Worm (Caenorhabditis elegans) whole organism, L4 larva: ENCODE measurements around the gene ZC190.10.

Experiments used
- D1046.2 ChIP-seq: fragments of 200-800 bp; sonication (Bioruptor generic); IDR thresholded peaks from 2 replicates; pipeline ENCODE4 v1.3.6; 2022; ENCODE audit warnings: missing genetic modification characterization, missing compliant biosample characterization
- F37D6.2 ChIP-seq: sonication (generic microtip); optimal IDR thresholded peaks from 2 replicates; lab custom pipeline; 2016; ENCODE audit warnings: mild to moderate bottlenecking, missing genetic modification characterization, missing compliant biosample characterization
- Y105C5A.15 ChIP-seq: fragments of 200-800 bp; sonication (Bioruptor generic); IDR thresholded peaks from 2 replicates; pipeline ENCODE4 v1.3.6; 2022; ENCODE audit warnings: missing genetic modification characterization, missing compliant biosample characterization
- aha-1 ChIP-seq: fragments of 150-350 bp; peaks from one replicate; lab custom pipeline; 2014; ENCODE audit warnings: missing biosample characterization, missing genetic modification characterization
- ceh-44 ChIP-seq: fragments of 200-800 bp; sonication (Bioruptor generic); IDR thresholded peaks from 2 replicates; pipeline ENCODE4 v1.3.6; 2022; ENCODE audit warnings: missing genetic modification reagents, missing genetic modification characterization, missing compliant biosample characterization
- ces-1 ChIP-seq: fragments of 150-350 bp; sonication (generic microtip); optimal IDR thresholded peaks from 4 replicates; lab custom pipeline; 2014; ENCODE audit warnings: missing biosample characterization, missing genetic modification reagents, missing genetic modification characterization
- daf-16 ChIP-seq, 3 experiments: sonication (generic microtip); optimal IDR thresholded peaks; 2 replicates each; lab custom pipeline; 2016 to 2017; ENCODE audit warnings: missing genetic modification characterization in 3 of 3, missing genetic modification reagents in 3 of 3, mild to moderate bottlenecking in 2 of 3, missing compliant biosample characterization in 2 of 3, missing biosample characterization in 1 of 3, moderate library complexity in 1 of 3
- daf-8 ChIP-seq: fragments of 200-800 bp; sonication (Bioruptor generic); IDR thresholded peaks from 2 replicates; pipeline ENCODE4 v1.3.6; 2022; ENCODE audit warnings: missing genetic modification characterization, missing compliant biosample characterization
- dmd-8 ChIP-seq: fragments of 200-800 bp; sonication (Bioruptor generic); IDR thresholded peaks from 2 replicates; pipeline ENCODE4 v1.3.6; 2022; ENCODE audit warnings: missing genetic modification characterization, missing compliant biosample characterization
- dve-1 ChIP-seq: sonication (generic microtip); optimal IDR thresholded peaks from 2 replicates; lab custom pipeline; 2017; ENCODE audit warnings: antibody characterized with exemption, mild to moderate bottlenecking, missing genetic modification characterization, missing compliant biosample characterization; ENCODE audit not compliant: insufficient read depth
- egl-43 ChIP-seq: fragments of 200-800 bp; sonication (Bioruptor generic); IDR thresholded peaks from 2 replicates; pipeline ENCODE4 v1.3.6; 2022; ENCODE audit warnings: missing genetic modification reagents, missing genetic modification characterization, missing compliant biosample characterization
- hlh-11 ChIP-seq: fragments of 200-800 bp; sonication (Bioruptor generic); optimal IDR thresholded peaks from 2 replicates; lab custom pipeline; 2018; ENCODE audit warnings: mild to moderate bottlenecking, missing genetic modification characterization, missing compliant biosample characterization
- lin-1 ChIP-seq: fragments of 200-800 bp; sonication (Bioruptor generic); IDR thresholded peaks from 2 replicates; pipeline ENCODE4 v1.3.6; 2022; ENCODE audit warnings: missing genetic modification reagents, missing genetic modification characterization, missing compliant biosample characterization
- lin-38 ChIP-seq: fragments of 200-800 bp; sonication (Bioruptor generic); IDR thresholded peaks from 2 replicates; pipeline ENCODE4 v1.3.6; 2022; ENCODE audit warnings: missing genetic modification reagents, missing genetic modification characterization, missing compliant biosample characterization
- mdl-1 ChIP-seq, 2 experiments: fragments of 150-350 bp in 1 of 2; sonication (generic microtip) in 1 of 2; optimal IDR thresholded peaks; 2 replicates each; lab custom pipeline; 2014 to 2017; ENCODE audit warnings: missing biosample characterization in 2 of 2, missing genetic modification characterization in 2 of 2
- mdt-29 ChIP-seq: fragments of 200-800 bp; sonication (Bioruptor generic); IDR thresholded peaks from 2 replicates; pipeline ENCODE4 v1.3.6; 2022; ENCODE audit warnings: missing genetic modification reagents, missing genetic modification characterization, missing compliant biosample characterization
- mxl-3 ChIP-seq: fragments of 200-800 bp; sonication (Bioruptor generic); optimal IDR thresholded peaks from 2 replicates; lab custom pipeline; 2018; ENCODE audit warnings: mild to moderate bottlenecking, missing genetic modification characterization, missing compliant biosample characterization
- nhr-10 ChIP-seq: fragments of 150-350 bp; optimal IDR thresholded peaks from 2 replicates; lab custom pipeline; 2014; ENCODE audit warnings: missing biosample characterization, missing genetic modification characterization
- nhr-102 ChIP-seq: sonication (generic microtip); optimal IDR thresholded peaks from 2 replicates; lab custom pipeline; 2016; ENCODE audit warnings: mild to moderate bottlenecking, missing genetic modification characterization, moderate library complexity, missing compliant biosample characterization
- nhr-237 ChIP-seq: sonication (generic microtip); optimal IDR thresholded peaks from 2 replicates; lab custom pipeline; 2017; ENCODE audit warnings: missing biosample characterization, missing genetic modification characterization
- nhr-6 ChIP-seq: fragments of 150-350 bp; optimal IDR thresholded peaks from 2 replicates; lab custom pipeline; 2014; ENCODE audit warnings: missing biosample characterization, missing genetic modification characterization
- nhr-77 ChIP-seq: fragments of 150-350 bp; optimal IDR thresholded peaks from 2 replicates; lab custom pipeline; 2014; ENCODE audit warnings: missing biosample characterization, missing genetic modification characterization
- pha-4 ChIP-seq, 2 experiments: fragments of 150-350 bp in 1 of 2; fragments of 200-800 bp in 1 of 2; sonication (Bioruptor generic) in 1 of 2; IDR thresholded peaks in 1 of 2; optimal IDR thresholded peaks in 1 of 2; 2 replicates each; pipeline versions ENCODE4 v1.3.6 to Lab custom; 2014 to 2022; ENCODE audit warnings: missing genetic modification characterization in 2 of 2, missing genetic modification reagents in 2 of 2, missing biosample characterization in 1 of 2, missing compliant biosample characterization in 1 of 2
- php-3 ChIP-seq: fragments of 200-800 bp; sonication (Bioruptor generic); IDR thresholded peaks from 2 replicates; pipeline ENCODE4 v1.3.6; 2022; ENCODE audit warnings: missing genetic modification reagents, missing genetic modification characterization, missing compliant biosample characterization
- pqm-1 ChIP-seq: sonication (generic microtip); optimal IDR thresholded peaks from 2 replicates; lab custom pipeline; 2017; ENCODE audit warnings: missing biosample characterization, missing genetic modification characterization
- sdz-12 ChIP-seq: fragments of 200-800 bp; sonication (Bioruptor generic); optimal IDR thresholded peaks from 2 replicates; lab custom pipeline; 2018; ENCODE audit warnings: mild to moderate bottlenecking, missing genetic modification characterization, missing compliant biosample characterization
- spr-1 ChIP-seq: sonication (generic microtip); optimal IDR thresholded peaks from 2 replicates; lab custom pipeline; 2016; ENCODE audit warnings: mild to moderate bottlenecking, missing genetic modification characterization, missing compliant biosample characterization
- spr-3 ChIP-seq: fragments of 200-800 bp; sonication (Bioruptor generic); optimal IDR thresholded peaks from 2 replicates; lab custom pipeline; 2018; ENCODE audit warnings: mild to moderate bottlenecking, missing genetic modification characterization, missing compliant biosample characterization
- tag-97 ChIP-seq: fragments of 200-800 bp; sonication (Bioruptor generic); IDR thresholded peaks from 2 replicates; pipeline ENCODE4 v1.3.6; 2022; ENCODE audit warnings: missing genetic modification characterization, missing compliant biosample characterization
- unc-39 ChIP-seq: sonication (generic microtip); optimal IDR thresholded peaks from 2 replicates; lab custom pipeline; 2017; ENCODE audit warnings: missing biosample characterization, missing genetic modification characterization
- unc-62 ChIP-seq, 3 experiments: fragments of 150-350 bp in 1 of 3; sonication (generic microtip); optimal IDR thresholded peaks in 2 of 3; peaks in 1 of 3; 1 replicate in 1 of 3; 2 replicates in 2 of 3; lab custom pipeline; 2014 to 2017; ENCODE audit warnings: missing biosample characterization in 3 of 3, missing genetic modification characterization in 3 of 3, missing genetic modification reagents in 3 of 3, missing genotype in 1 of 3

Gene ZC190.10

DNA sequence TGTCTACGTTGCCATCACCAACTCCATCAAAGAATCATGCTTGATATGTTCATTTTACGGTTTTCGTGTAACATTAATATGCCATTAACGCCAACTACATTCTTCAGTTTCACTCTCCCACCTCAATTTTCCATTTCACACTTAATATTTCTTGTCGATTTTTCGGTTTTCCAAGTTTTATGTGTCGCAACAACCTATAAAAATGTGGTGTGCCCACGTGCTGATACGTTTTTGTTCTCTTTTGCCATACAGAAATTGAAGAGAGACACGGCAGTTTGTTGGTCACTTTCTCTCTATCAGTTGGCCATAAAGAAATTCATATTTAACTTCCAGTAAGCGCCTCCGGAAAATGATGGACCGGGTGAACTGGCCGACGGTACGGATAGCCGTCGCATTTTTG, 13.4 kb downstream of the ZC190.10 start, which contains the start of gene cln-3.3:
Gene cln-3.3, plus strand, starts transcription at position 334 of the 400 bp plus-strand sequence.
- TF ChIP-seq pqm-1 (tag; lab: Kevin White, UChicago) = peak; percentile 66
- TF ChIP-seq nhr-6 (tag; lab: Kevin White, UChicago) = no peak
- peak; percentile 93 for TF ChIP-seq php-3 (GFP tag; lab: Robert Waterston, UW)
- TF ChIP-seq daf-16 (GFP tag; optimal IDR thresholded peaks at IDR 0.05; lab: Kevin White, UChicago) = no peak
- TF ChIP-seq daf-16 (tag; optimal IDR thresholded peaks at IDR 0.05; lab: Kevin White, UChicago) = peak; percentile 67
- peak; percentile 58 for TF ChIP-seq mxl-3
- TF ChIP-seq Y105C5A.15 = no peak
- TF ChIP-seq mdt-29 (GFP tag; lab: Robert Waterston, UW) = no peak
- TF ChIP-seq mdl-1 (tag; optimal IDR thresholded peaks at IDR 0.05; lab: Kevin White, UChicago) = peak in 1 of 2 experiments; percentile 42
- TF ChIP-seq, all 104 proteins: peak for 5

DNA sequence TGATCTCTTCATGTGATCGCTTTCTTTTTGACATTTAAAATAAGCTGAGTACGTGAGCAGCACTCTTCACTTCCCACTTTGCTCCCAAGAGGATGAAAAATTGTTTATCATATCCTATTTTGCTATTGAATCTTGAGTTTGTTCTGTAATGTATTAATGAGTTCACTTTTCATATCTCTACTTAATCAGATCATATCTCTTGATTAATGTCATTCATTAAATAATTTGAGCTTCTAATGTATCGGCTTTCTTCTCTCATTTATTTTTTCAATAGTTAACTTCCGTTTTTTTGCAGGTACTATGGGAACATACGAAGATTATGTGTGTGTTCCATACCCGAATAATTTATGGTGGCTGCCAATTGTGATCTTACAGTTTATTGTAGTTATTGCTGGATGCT, 15.1 kb downstream of the ZC190.10 start, which contains the start of gene ZC190.2:
Gene ZC190.2, plus strand, starts transcription at position 301 of the 400 bp plus-strand sequence.
- TF ChIP-seq tag-97 (GFP tag; lab: Robert Waterston, UW) = no peak
- TF ChIP-seq spr-3 = no peak

DNA sequence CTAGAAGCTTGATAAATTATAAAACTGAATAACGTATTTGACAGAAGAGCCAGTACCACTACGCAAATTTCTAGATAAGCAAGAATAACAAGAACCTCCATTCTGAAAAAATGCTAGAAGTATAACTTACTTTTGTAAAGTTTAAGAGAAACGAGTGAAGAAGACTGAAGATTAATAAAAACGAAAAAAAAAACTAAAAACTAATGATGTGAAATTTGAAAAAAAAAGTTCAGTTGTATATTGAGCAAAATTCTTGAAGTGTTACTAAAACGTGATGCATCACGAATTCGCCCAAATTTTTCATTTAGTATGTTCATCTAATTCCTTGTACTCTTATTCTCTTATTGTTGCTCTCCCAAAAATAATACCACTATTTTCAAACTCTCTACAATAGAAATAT, 18.9 kb downstream of the ZC190.10 start, which contains the start of gene ZC190.6:
Gene ZC190.6, minus strand, starts transcription at position 101 of the 400 bp plus-strand sequence.
- no peak for TF ChIP-seq ces-1 (GFP tag; lab: Kevin White, UChicago)
- TF ChIP-seq tag-97 (GFP tag; lab: Robert Waterston, UW) = no peak
- no peak for TF ChIP-seq D1046.2 (GFP tag; lab: Robert Waterston, UW)
- TF ChIP-seq F37D6.2 (tag; lab: Kevin White, UChicago) = no peak
- TF ChIP-seq daf-8 (GFP tag; lab: Robert Waterston, UW) = no peak
- TF ChIP-seq dve-1 (tag; lab: Kevin White, UChicago) = no peak
- no peak for TF ChIP-seq sdz-12 (GFP tag; lab: Kevin White, UChicago)
- no peak for TF ChIP-seq lin-38 (GFP tag; lab: Robert Waterston, UW)

DNA sequence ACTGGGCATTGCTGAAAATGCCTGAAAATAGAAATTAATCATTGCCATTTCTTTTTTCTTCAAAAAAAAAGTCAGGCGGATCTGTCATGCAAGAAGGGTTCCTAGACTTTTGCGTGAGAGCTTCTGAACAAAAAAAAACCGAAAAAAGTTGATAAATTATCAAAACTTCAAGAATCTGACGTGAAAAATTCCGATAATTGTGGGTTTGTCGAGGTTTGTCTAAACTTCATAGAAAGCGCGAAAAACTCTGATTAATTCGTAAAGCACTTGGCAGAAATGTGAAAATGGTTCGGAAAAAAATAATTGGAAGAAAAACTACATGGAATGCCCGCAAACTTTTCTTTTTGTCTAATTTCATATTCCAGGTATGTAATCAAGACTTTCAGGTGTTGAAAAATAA, 22.6 kb downstream of the ZC190.10 start, which contains the start of gene ZC190.5:
Gene ZC190.5, minus strand, starts transcription at position 101 of the 400 bp plus-strand sequence.
- TF ChIP-seq aha-1 (tag; lab: Kevin White, UChicago) = peak; percentile 37
- TF ChIP-seq spr-1 (tag; lab: Kevin White, UChicago) = no peak

DNA sequence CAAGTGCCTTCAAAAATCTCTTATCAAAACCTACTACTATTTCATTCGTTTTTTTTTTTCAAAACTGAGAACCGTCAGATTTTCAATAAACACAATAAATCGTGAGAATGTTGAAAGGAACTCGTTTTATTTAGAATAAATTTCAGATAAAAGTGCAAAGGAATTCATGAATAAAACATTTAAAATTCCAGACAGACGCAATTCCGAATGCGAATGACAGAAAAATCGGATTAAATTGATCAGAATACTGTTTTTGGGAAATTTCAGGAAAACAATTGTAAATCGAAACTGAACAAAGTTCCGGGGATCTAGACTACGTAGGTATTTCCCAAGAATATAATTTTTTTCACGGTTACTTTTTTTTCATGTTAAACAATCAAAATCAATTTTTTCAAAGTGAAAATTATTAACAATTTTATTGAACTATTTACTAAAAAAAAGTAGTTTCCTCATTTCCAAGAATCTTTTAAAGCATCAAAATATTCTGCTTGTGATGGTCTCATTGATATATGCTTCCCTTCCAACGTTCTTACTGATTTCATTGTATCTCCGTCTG, 24.5 kb downstream of the ZC190.10 start:
- TF ChIP-seq dmd-8 (GFP tag; lab: Robert Waterston, UW) (no peak), aha-1 (tag; lab: Kevin White, UChicago) (peak; percentile 52), pha-4 (GFP tag; IDR thresholded peaks at IDR 0.05; lab: Robert Waterston, UW) (no peak), pha-4 (tag; optimal IDR thresholded peaks at IDR 0.05; lab: Kevin White, UChicago) (no peak), unc-39 (tag; lab: Kevin White, UChicago) (no peak), egl-43 (no peak), nhr-102 (tag; lab: Kevin White, UChicago) (no peak), lin-1 (no peak), nhr-237 (no peak), hlh-11 (no peak), nhr-77 (tag; lab: Kevin White, UChicago) (peak; percentile 14), unc-62 (GFP tag; optimal IDR thresholded peaks at IDR 0.05 in 1 of 2; lab: Kevin White, UChicago) (peak in 1 of 2 experiments; percentile 32), unc-62 (tag; optimal IDR thresholded peaks at IDR 0.05; lab: Kevin White, UChicago) (no peak), nhr-10 (tag; lab: Kevin White, UChicago) (peak; percentile 44), ceh-44 (no peak)
